Fruit fly (Drosophila melanogaster): ENCODE data around the gene Hsp60A.

Hsp60A gene

dm6 chrX:11148272-11148835, 40.1 kb downstream of the Hsp60A start, which contains the start of gene Ran (continued):
- TF ChIP-seq Hey (tag; optimal IDR thresholded peaks at IDR 0.05): no peak
- no peak for TF ChIP-seq Hr51 (GFP tag; optimal IDR thresholded peaks at IDR 0.05)
- no peak for TF ChIP-seq Bteb2 (GFP tag; optimal IDR thresholded peaks at IDR 0.05)
- TF ChIP-seq BtbVII (GFP tag; optimal IDR thresholded peaks at IDR 0.05): no peak
- TF ChIP-seq CG10959 (GFP tag; IDR thresholded peaks at IDR 0.05): no peak
- no peak for TF ChIP-seq CG11696 (GFP tag; IDR thresholded peaks at IDR 0.05)
- no peak for TF ChIP-seq CG14014 (GFP tag; IDR thresholded peaks at IDR 0.05)
- peak; percentile 53; the same call in 1 of the 2 replicates for TF ChIP-seq CG42726 (GFP tag; IDR thresholded peaks at IDR 0.05; ENCODE audit: partially characterized antibody)
- no peak for TF ChIP-seq CG33557 (GFP tag; optimal IDR thresholded peaks at IDR 0.05)
- no peak for TF ChIP-seq CG17186 (GFP tag; optimal IDR thresholded peaks at IDR 0.05)
- TF ChIP-seq CG15011 (GFP tag; optimal IDR thresholded peaks at IDR 0.05): no peak
- no peak for TF ChIP-seq pb (GFP tag; optimal IDR thresholded peaks at IDR 0.05)
- TF ChIP-seq peb (GFP tag; IDR thresholded peaks at IDR 0.05): no peak
- TF ChIP-seq Hmr (GFP tag; optimal IDR thresholded peaks at IDR 0.05): no peak
- no peak for TF ChIP-seq Lhr (GFP tag; optimal IDR thresholded peaks at IDR 0.05)
- no peak for TF ChIP-seq mam (GFP tag; optimal IDR thresholded peaks at IDR 0.05)
- no peak for TF ChIP-seq CG7271 (tag; optimal IDR thresholded peaks at IDR 0.05)
- no peak for TF ChIP-seq CG18476 (GFP tag; optimal IDR thresholded peaks at IDR 0.05)
- no peak for TF ChIP-seq vvl (GFP tag; IDR thresholded peaks at IDR 0.05)
- no peak for TF ChIP-seq seq (GFP tag; IDR thresholded peaks at IDR 0.05)
- TF ChIP-seq CG12659 (GFP tag; optimal IDR thresholded peaks at IDR 0.05): peak; percentile 21
- no peak for TF ChIP-seq CG10543 (GFP tag; optimal IDR thresholded peaks at IDR 0.05)
- TF ChIP-seq ewg (GFP tag; optimal IDR thresholded peaks at IDR 0.05): no peak
- no peak for TF ChIP-seq caup (GFP tag; optimal IDR thresholded peaks at IDR 0.05; ENCODE audit: severe bottlenecking)
- TF ChIP-seq CG31224 (GFP tag; IDR thresholded peaks at IDR 0.05): no peak
- no peak for TF ChIP-seq CG9609 (GFP tag; optimal IDR thresholded peaks at IDR 0.05)
- TF ChIP-seq MESR4 (GFP tag; optimal IDR thresholded peaks at IDR 0.05): peak; percentile 55
- no peak for TF ChIP-seq CG16863 (GFP tag; optimal IDR thresholded peaks at IDR 0.05)
- no peak for TF ChIP-seq CG8290 (GFP tag; optimal IDR thresholded peaks at IDR 0.05)
- no peak for TF ChIP-seq CG8290 (tag; optimal IDR thresholded peaks at IDR 0.05)
- no peak for TF ChIP-seq sqz (GFP tag; optimal IDR thresholded peaks at IDR 0.05)
- TF ChIP-seq HHEX (GFP tag; optimal IDR thresholded peaks at IDR 0.05): no peak
- TF ChIP-seq fd64A (GFP tag; optimal IDR thresholded peaks at IDR 0.05): no peak
- no peak for TF ChIP-seq tio (GFP tag; optimal IDR thresholded peaks at IDR 0.05)
- no peak for TF ChIP-seq crp (GFP tag; optimal IDR thresholded peaks at IDR 0.05)
- TF ChIP-seq E2f2 (GFP tag; IDR thresholded peaks at IDR 0.05): peak; percentile 23; the same call in 1 of the 2 replicates
- TF ChIP-seq kni (GFP tag; optimal IDR thresholded peaks at IDR 0.05): no peak
- no peak for TF ChIP-seq sug (tag; optimal IDR thresholded peaks at IDR 0.05)
- TF ChIP-seq Bgb (GFP tag; IDR thresholded peaks at IDR 0.05; ENCODE audit: partially characterized antibody): peak; percentile 37; the same call in 1 of the 2 replicates
- no peak for TF ChIP-seq D19A (tag; optimal IDR thresholded peaks at IDR 0.05)
- TF ChIP-seq CG43689 (GFP tag; IDR thresholded peaks at IDR 0.05): no peak
- no peak for TF ChIP-seq CG13624 (GFP tag; optimal IDR thresholded peaks at IDR 0.05)
- TF ChIP-seq maf-S (GFP tag; optimal IDR thresholded peaks at IDR 0.05): no peak
- no peak for TF ChIP-seq CG17829 (tag; optimal IDR thresholded peaks at IDR 0.05)
- no peak for TF ChIP-seq CG15696 (tag; optimal IDR thresholded peaks at IDR 0.05)
- TF ChIP-seq hbn (GFP tag; IDR thresholded peaks at IDR 0.05; ENCODE audit: partially characterized antibody): 0 out of 2 replicates have a peak, but pooled peaks have one; percentile 23
- no peak for TF ChIP-seq CG7928 (GFP tag; optimal IDR thresholded peaks at IDR 0.05)
- TF ChIP-seq dmrt11E (tag; optimal IDR thresholded peaks at IDR 0.05): no peak
- peak; percentile 95 for TF ChIP-seq CG7357 (GFP tag; IDR thresholded peaks at IDR 0.05)
- no peak for TF ChIP-seq hth (optimal IDR thresholded peaks at IDR 0.05)
